Worm (Caenorhabditis elegans): ENCODE results near the gene F42A10.6.
"Not testable (repeated sequence)": the region's sequence is repeated elsewhere in the genome, so short reads cannot be mapped to it uniquely, and the experiment has no call there.

ce11 chrIII:6133389-6133789, 43.3 kb downstream of the F42A10.6 start:
- not testable (repeated sequence) for TF ChIP-seq aly-1 (tag; optimal IDR thresholded peaks at IDR 0.05); ama-1 (optimal IDR thresholded peaks at IDR 0.05); tbx-37 (GFP tag; conservative IDR thresholded peaks at IDR 0.05); sea-1 (GFP tag; conservative IDR thresholded peaks at IDR 0.05); flt-1 (GFP tag; IDR thresholded peaks at IDR 0.05)
- TF ChIP-seq tbx-11 (GFP tag; IDR thresholded peaks at IDR 0.05) = 0 out of 2 replicates have a peak, but pooled peaks have one; percentile 14
